Worm (Caenorhabditis elegans) whole organism, mixed stage, embryonic: ENCODE results near the gene srh-99.

Experiments used
- M03D4.4 ChIP-seq: sonication (generic microtip); optimal IDR thresholded peaks from 2 replicates; lab custom pipeline; 2017; ENCODE audit warnings: mild to moderate bottlenecking, missing genetic modification characterization, missing compliant biosample characterization
- bed-3 ChIP-seq: fragments of 200-800 bp; sonication (Bioruptor generic); optimal IDR thresholded peaks from 3 replicates; lab custom pipeline; 2018; ENCODE audit warnings: mild to moderate bottlenecking, missing genetic modification characterization, moderate library complexity, missing compliant biosample characterization
- ceh-43 ChIP-seq: fragments of 200-800 bp; sonication (Bioruptor generic); optimal IDR thresholded peaks from 2 replicates; lab custom pipeline; 2018; ENCODE audit warnings: mild to moderate bottlenecking, missing genetic modification characterization, moderate library complexity, missing compliant biosample characterization
- ceh-83 ChIP-seq: fragments of 200-800 bp; sonication (Bioruptor generic); optimal IDR thresholded peaks from 2 replicates; lab custom pipeline; 2018; ENCODE audit warnings: mild to moderate bottlenecking, missing genetic modification characterization, missing compliant biosample characterization
- ces-1 ChIP-seq: fragments of 150-350 bp; optimal IDR thresholded peaks from 2 replicates; lab custom pipeline; 2014; ENCODE audit warnings: missing biosample characterization, missing genetic modification reagents, missing genetic modification characterization
- cnd-1 ChIP-seq: fragments of 200-800 bp; sonication (Bioruptor generic); optimal IDR thresholded peaks from 2 replicates; lab custom pipeline; 2018; ENCODE audit warnings: mild to moderate bottlenecking, missing genetic modification characterization, missing compliant biosample characterization
- drap-1 ChIP-seq: fragments of 200-800 bp; sonication (Bioruptor generic); optimal IDR thresholded peaks from 3 replicates; lab custom pipeline; 2018; ENCODE audit warnings: mild to moderate bottlenecking, missing genetic modification characterization, missing compliant biosample characterization
- elt-1 ChIP-seq: sonication (generic microtip); optimal IDR thresholded peaks from 2 replicates; lab custom pipeline; 2017; ENCODE audit warnings: missing genetic modification characterization, mild to moderate bottlenecking, missing compliant biosample characterization, antibody characterized with exemption, moderate library complexity, borderline replicate concordance; ENCODE audit not compliant: insufficient read depth
- elt-3 ChIP-seq: fragments of 150-350 bp; optimal IDR thresholded peaks from 2 replicates; lab custom pipeline; 2014; ENCODE audit warnings: missing biosample characterization, missing genetic modification characterization
- flh-1 ChIP-seq: fragments of 200-800 bp; sonication (Bioruptor generic); optimal IDR thresholded peaks from 2 replicates; lab custom pipeline; 2018; ENCODE audit warnings: mild to moderate bottlenecking, missing genetic modification characterization, moderate library complexity, missing compliant biosample characterization
- ham-2 ChIP-seq: fragments of 200-800 bp; sonication (Bioruptor generic); optimal IDR thresholded peaks from 2 replicates; lab custom pipeline; 2018; ENCODE audit warnings: mild to moderate bottlenecking, missing genetic modification characterization, missing compliant biosample characterization
- hlh-1 ChIP-seq: fragments of 150-350 bp; optimal IDR thresholded peaks from 2 replicates; lab custom pipeline; 2014; ENCODE audit warnings: missing biosample characterization, missing genetic modification reagents, missing genetic modification characterization
- lin-13 ChIP-seq: fragments of 150-350 bp; optimal IDR thresholded peaks from 2 replicates; lab custom pipeline; 2014; ENCODE audit warnings: missing biosample characterization, missing genetic modification characterization
- lin-32 ChIP-seq: fragments of 200-800 bp; sonication (Bioruptor generic); optimal IDR thresholded peaks from 2 replicates; lab custom pipeline; 2018; ENCODE audit warnings: mild to moderate bottlenecking, missing genetic modification characterization, missing compliant biosample characterization
- lsy-2 ChIP-seq: fragments of 150-350 bp; optimal IDR thresholded peaks from 2 replicates; lab custom pipeline; 2014; ENCODE audit warnings: missing biosample characterization, missing genetic modification characterization
- mab-5 ChIP-seq: fragments of 150-350 bp; optimal IDR thresholded peaks from 2 replicates; lab custom pipeline; 2014; ENCODE audit warnings: missing biosample characterization, missing genetic modification characterization
- mep-1 ChIP-seq: fragments of 150-350 bp; optimal IDR thresholded peaks from 2 replicates; lab custom pipeline; 2017; ENCODE audit warnings: missing biosample characterization, missing genetic modification reagents, missing genetic modification characterization, inconsistent platforms
- mls-2 ChIP-seq: sonication (generic microtip); optimal IDR thresholded peaks from 2 replicates; lab custom pipeline; 2016; ENCODE audit warnings: mild to moderate bottlenecking, missing genetic modification characterization, moderate library complexity, missing compliant biosample characterization
- nhr-12 ChIP-seq: fragments of 150-350 bp; optimal IDR thresholded peaks from 2 replicates; lab custom pipeline; 2014; ENCODE audit warnings: missing biosample characterization, missing genetic modification characterization
- nhr-2 ChIP-seq: fragments of 150-350 bp; optimal IDR thresholded peaks from 2 replicates; lab custom pipeline; 2014; ENCODE audit warnings: missing biosample characterization, missing genetic modification characterization
- nhr-237 ChIP-seq: fragments of 150-350 bp; optimal IDR thresholded peaks from 2 replicates; lab custom pipeline; 2014; ENCODE audit warnings: missing biosample characterization, missing genetic modification characterization
- nhr-28 ChIP-seq: fragments of 150-350 bp; optimal IDR thresholded peaks from 2 replicates; lab custom pipeline; 2014; ENCODE audit warnings: missing biosample characterization, missing genetic modification characterization
- nhr-76 ChIP-seq: sonication (generic microtip); optimal IDR thresholded peaks from 2 replicates; lab custom pipeline; 2017; ENCODE audit warnings: missing biosample characterization, missing genetic modification characterization
- pha-4 ChIP-seq: fragments of 150-350 bp; optimal IDR thresholded peaks from 2 replicates; lab custom pipeline; 2018; ENCODE audit warnings: missing biosample characterization, missing genetic modification reagents, missing genetic modification characterization
- sem-2 ChIP-seq: fragments of 200-800 bp; sonication (Bioruptor generic); optimal IDR thresholded peaks from 2 replicates; lab custom pipeline; 2018; ENCODE audit warnings: mild to moderate bottlenecking, missing genetic modification characterization, missing compliant biosample characterization
- snpc-4 ChIP-seq: fragments of 150-350 bp; optimal IDR thresholded peaks from 2 replicates; lab custom pipeline; 2014; ENCODE audit warnings: missing biosample characterization, missing genetic modification characterization
- sptf-1 ChIP-seq: sonication (generic microtip); optimal IDR thresholded peaks from 2 replicates; lab custom pipeline; 2017; ENCODE audit warnings: mild to moderate bottlenecking, missing genetic modification characterization, moderate library complexity, missing compliant biosample characterization
- unc-120 ChIP-seq: sonication (generic microtip); optimal IDR thresholded peaks from 2 replicates; lab custom pipeline; 2017; ENCODE audit warnings: missing genetic modification characterization, missing compliant biosample characterization; ENCODE audit not compliant: poor library complexity, severe bottlenecking
- unc-62 ChIP-seq: fragments of 150-350 bp; optimal IDR thresholded peaks from 2 replicates; lab custom pipeline; 2014; ENCODE audit warnings: missing biosample characterization, missing genetic modification reagents, missing genetic modification characterization
- zip-8 ChIP-seq: fragments of 150-350 bp; optimal IDR thresholded peaks from 2 replicates; lab custom pipeline; 2014; ENCODE audit warnings: missing biosample characterization, missing genetic modification characterization
- ztf-11 ChIP-seq: fragments of 150-350 bp; optimal IDR thresholded peaks from 2 replicates; lab custom pipeline; 2014; ENCODE audit warnings: missing biosample characterization, missing genetic modification characterization

The srh-99 gene

DNA sequence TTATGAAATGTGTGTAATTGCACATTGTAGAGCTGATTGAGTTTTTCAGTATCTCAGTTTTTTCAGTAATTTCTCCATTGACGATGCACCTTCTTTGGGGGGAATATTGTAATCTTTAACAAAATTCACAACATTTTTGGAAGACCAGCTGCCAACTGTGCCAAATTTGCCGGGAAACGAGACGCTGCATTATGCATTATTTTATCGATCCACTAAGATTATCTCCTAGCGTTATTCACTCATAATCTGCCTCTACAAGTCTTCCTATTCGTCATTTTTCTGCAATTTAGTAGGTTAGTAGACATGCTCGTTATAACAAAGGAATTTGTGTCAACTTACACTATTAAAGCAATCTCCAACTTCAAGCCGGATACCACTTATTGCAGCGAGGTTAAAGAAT, 15.4 kb upstream of the srh-99 start, which contains the start of the genes sdz-12 and bath-31:
TSS of gene sdz-12 (minus strand) at position 101 of the 400 bp plus-strand sequence.
TSS of gene bath-31 (plus strand) at position 251 of the 400 bp plus-strand sequence.
- no peak for TF ChIP-seq elt-3 (tag; lab: Kevin White, UChicago)
- TF ChIP-seq ham-2 (GFP tag; lab: Kevin White, UChicago): no peak
- no peak for TF ChIP-seq nhr-28 (tag; lab: Kevin White, UChicago)
- no peak for TF ChIP-seq lin-32 (GFP tag; lab: Kevin White, UChicago)
- no peak for TF ChIP-seq flh-1 (GFP tag; lab: Kevin White, UChicago)
- TF ChIP-seq drap-1 (GFP tag; lab: Kevin White, UChicago): no peak
- TF ChIP-seq sptf-1 (tag; lab: Kevin White, UChicago): no peak
- no peak for TF ChIP-seq hlh-1 (tag; lab: Kevin White, UChicago)
- no peak for TF ChIP-seq unc-62 (GFP tag; lab: Kevin White, UChicago)
- no peak for TF ChIP-seq mep-1
- TF ChIP-seq nhr-237 (tag; lab: Kevin White, UChicago): no peak
- TF ChIP-seq nhr-12 (tag; lab: Kevin White, UChicago): no peak
- TF ChIP-seq nhr-76 (tag; lab: Kevin White, UChicago): no peak
- no peak for TF ChIP-seq snpc-4

DNA sequence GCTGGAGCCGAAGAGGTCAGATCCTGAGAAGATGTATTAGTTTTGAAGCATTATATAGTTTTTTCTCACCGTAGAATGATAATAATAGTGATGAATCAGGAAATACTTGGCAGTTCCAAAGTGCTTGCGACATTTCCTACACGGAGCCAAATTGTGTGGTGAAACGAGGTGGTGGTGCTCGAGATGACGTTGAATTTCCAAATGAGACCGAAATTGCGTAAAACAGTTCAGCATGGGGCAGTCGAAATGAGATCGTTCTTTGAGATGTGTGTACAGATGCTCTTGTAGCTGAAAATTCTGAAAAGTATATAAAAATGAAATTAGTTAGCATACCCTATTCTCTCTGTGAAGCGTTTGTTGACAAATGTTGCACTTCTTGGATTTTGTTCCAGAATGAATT, 11.6 kb upstream of the srh-99 start, which contains the start of gene C46E10.8:
TSS of gene C46E10.8 (minus strand) at position 101 of the 400 bp plus-strand sequence.
- TF ChIP-seq lin-13 (tag; lab: Kevin White, UChicago): no peak
- no peak for TF ChIP-seq nhr-12 (tag; lab: Kevin White, UChicago)
- no peak for TF ChIP-seq sem-2 (GFP tag; lab: Kevin White, UChicago)
- no peak for TF ChIP-seq unc-62 (GFP tag; lab: Kevin White, UChicago)
- no peak for TF ChIP-seq ceh-43 (GFP tag; lab: Kevin White, UChicago)
- TF ChIP-seq zip-8 (tag; lab: Kevin White, UChicago): no peak
- no peak for TF ChIP-seq unc-120 (tag; lab: Kevin White, UChicago)
- TF ChIP-seq drap-1 (GFP tag; lab: Kevin White, UChicago): no peak
- no peak for TF ChIP-seq elt-1
- no peak for TF ChIP-seq ceh-83
- no peak for TF ChIP-seq lsy-2 (tag; lab: Kevin White, UChicago)
- no peak for TF ChIP-seq mab-5 (tag; lab: Kevin White, UChicago)
- no peak for TF ChIP-seq cnd-1 (tag; lab: Kevin White, UChicago)
- TF ChIP-seq ztf-11: no peak
- no peak for TF ChIP-seq elt-3 (tag; lab: Kevin White, UChicago)
- TF ChIP-seq mls-2 (tag; lab: Kevin White, UChicago): no peak

DNA sequence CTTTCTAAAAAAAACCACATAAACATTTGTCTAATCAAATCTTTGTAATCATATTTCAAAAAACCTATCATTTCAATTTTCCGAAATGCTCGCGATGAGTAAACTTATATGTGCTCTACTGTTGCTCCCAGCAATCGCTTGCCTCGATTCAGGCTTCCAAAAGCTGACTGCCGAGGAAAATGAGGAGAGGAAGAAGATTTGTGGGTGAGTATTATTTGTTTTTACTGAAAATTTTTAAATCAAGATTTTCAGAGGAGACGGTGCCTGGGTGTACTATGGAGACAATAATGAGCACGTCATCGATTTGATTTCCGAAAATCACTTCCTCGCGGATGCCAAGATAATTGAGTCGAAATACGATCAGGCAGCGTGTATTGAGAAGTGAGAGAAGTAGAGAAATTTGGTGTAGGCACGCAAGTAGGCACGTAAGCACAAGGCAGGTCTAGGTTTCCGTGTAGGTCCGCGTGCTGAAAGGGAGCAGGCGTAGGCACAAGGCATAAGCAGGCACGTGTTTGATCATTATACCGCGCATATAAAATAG, 7.9 kb upstream of the srh-99 start, which contains the start of gene C46E10.1:
TSS of gene C46E10.1 (plus strand) at position 51 of the 541 bp plus-strand sequence.
- no peak for TF ChIP-seq sptf-1 (tag; lab: Kevin White, UChicago)
- no peak for TF ChIP-seq zip-8 (tag; lab: Kevin White, UChicago)
- TF ChIP-seq lin-32 (GFP tag; lab: Kevin White, UChicago): no peak
- no peak for TF ChIP-seq lin-13 (tag; lab: Kevin White, UChicago)
- no peak for TF ChIP-seq pha-4 (tag; lab: Kevin White, UChicago)
- TF ChIP-seq M03D4.4 (tag; lab: Kevin White, UChicago): no peak
- TF ChIP-seq nhr-28 (tag; lab: Kevin White, UChicago): no peak
- no peak for TF ChIP-seq hlh-1 (tag; lab: Kevin White, UChicago)
- TF ChIP-seq ces-1 (GFP tag; lab: Kevin White, UChicago): no peak
- TF ChIP-seq sem-2 (GFP tag; lab: Kevin White, UChicago): no peak
- TF ChIP-seq ham-2 (GFP tag; lab: Kevin White, UChicago): no peak
- no peak for TF ChIP-seq nhr-12 (tag; lab: Kevin White, UChicago)
- no peak for TF ChIP-seq bed-3 (GFP tag; lab: Kevin White, UChicago)
- no peak for TF ChIP-seq nhr-2 (tag; lab: Kevin White, UChicago)
- no peak for TF ChIP-seq mab-5 (tag; lab: Kevin White, UChicago)
- no peak for TF ChIP-seq nhr-76 (tag; lab: Kevin White, UChicago)
- TF ChIP-seq cnd-1 (tag; lab: Kevin White, UChicago): no peak

DNA sequence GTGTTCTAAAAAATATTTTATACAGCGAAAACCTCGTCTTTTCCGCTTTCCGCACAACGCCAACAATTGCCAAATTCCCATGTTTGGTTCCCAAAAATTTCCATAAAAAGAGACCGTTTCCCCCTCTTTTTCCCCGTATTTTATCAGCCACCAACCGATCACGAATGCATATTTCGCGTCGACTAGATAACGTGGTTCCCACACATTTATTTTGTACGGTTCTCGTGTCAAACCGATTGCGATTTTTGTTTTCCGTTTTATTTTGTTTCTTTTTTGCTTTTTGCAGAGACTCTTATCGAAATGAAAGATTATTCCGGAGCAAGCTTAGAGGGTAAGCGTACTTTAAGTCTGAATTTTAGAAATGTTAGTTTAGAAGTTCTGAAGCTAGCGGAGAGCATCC, 4.7 kb upstream of the srh-99 start, which contains the start of gene C46E10.3:
TSS of gene C46E10.3 (plus strand) at position 301 of the 400 bp plus-strand sequence.
- TF ChIP-seq ces-1 (GFP tag; lab: Kevin White, UChicago): no peak
- no peak for TF ChIP-seq sem-2 (GFP tag; lab: Kevin White, UChicago)
- no peak for TF ChIP-seq ham-2 (GFP tag; lab: Kevin White, UChicago)
- TF ChIP-seq lsy-2 (tag; lab: Kevin White, UChicago): no peak
- no peak for TF ChIP-seq cnd-1 (tag; lab: Kevin White, UChicago)
- TF ChIP-seq pha-4 (tag; lab: Kevin White, UChicago): no peak
- no peak for TF ChIP-seq nhr-28 (tag; lab: Kevin White, UChicago)
